Worm (Caenorhabditis elegans) whole organism, L4 larva: ENCODE measurements around the gene C13A2.7.
A peak's percentile ranks its signal among the peaks of the same experiment; 100 is the strongest.

Experiments
- T20F7.1 ChIP-seq: fragments of 200-800 bp; sonication (Bioruptor generic); optimal IDR thresholded peaks from 2 replicates; lab custom pipeline; 2018; ENCODE audit warnings: mild to moderate bottlenecking, missing genetic modification characterization, missing compliant biosample characterization
- Y105C5A.15 ChIP-seq: fragments of 200-800 bp; sonication (Bioruptor generic); IDR thresholded peaks from 2 replicates; pipeline ENCODE4 v1.3.6; 2022; ENCODE audit warnings: missing genetic modification characterization, missing compliant biosample characterization
- ZK337.2 ChIP-seq: fragments of 200-800 bp; sonication (Bioruptor generic); IDR thresholded peaks from 2 replicates; pipeline ENCODE4 v1.3.6; 2022; ENCODE audit warnings: missing genetic modification reagents, missing genetic modification characterization, missing compliant biosample characterization
- ZK546.5 ChIP-seq, 2 experiments: sonication (generic microtip); optimal IDR thresholded peaks; 2 replicates each; lab custom pipeline; 2017; ENCODE audit warnings: missing biosample characterization in 2 of 2, missing genetic modification characterization in 2 of 2
- arid-1 ChIP-seq: fragments of 200-800 bp; sonication (Bioruptor generic); conservative IDR thresholded peaks from 2 replicates; pipeline ENCODE4 v1.3.6; 2022; ENCODE audit warnings: missing genetic modification reagents, missing genetic modification characterization, missing compliant biosample characterization
- attf-4 ChIP-seq: sonication (generic microtip); optimal IDR thresholded peaks from 3 replicates; lab custom pipeline; 2017; ENCODE audit warnings: missing biosample characterization, missing genetic modification characterization
- ceh-44 ChIP-seq: fragments of 200-800 bp; sonication (Bioruptor generic); IDR thresholded peaks from 2 replicates; pipeline ENCODE4 v1.3.6; 2022; ENCODE audit warnings: missing genetic modification reagents, missing genetic modification characterization, missing compliant biosample characterization
- ceh-82 ChIP-seq: sonication (generic microtip); optimal IDR thresholded peaks from 2 replicates; lab custom pipeline; 2017; ENCODE audit warnings: missing biosample characterization, missing genetic modification characterization
- daf-12 ChIP-seq: fragments of 150-350 bp; optimal IDR thresholded peaks from 2 replicates; lab custom pipeline; 2014; ENCODE audit warnings: missing biosample characterization, missing genetic modification reagents, missing genetic modification characterization
- daf-19 ChIP-seq: fragments of 200-800 bp; sonication (Bioruptor generic); conservative IDR thresholded peaks from 2 replicates; pipeline ENCODE4 v1.3.6; 2022; ENCODE audit warnings: missing genetic modification characterization, missing compliant biosample characterization
- daf-8 ChIP-seq: fragments of 200-800 bp; sonication (Bioruptor generic); IDR thresholded peaks from 2 replicates; pipeline ENCODE4 v1.3.6; 2022; ENCODE audit warnings: missing genetic modification characterization, missing compliant biosample characterization
- dmd-6 ChIP-seq: fragments of 200-800 bp; sonication (Bioruptor generic); IDR thresholded peaks from 2 replicates; pipeline ENCODE4 v1.3.6; 2022; ENCODE audit warnings: missing genetic modification reagents, missing genetic modification characterization, missing compliant biosample characterization
- dmd-8 ChIP-seq: fragments of 200-800 bp; sonication (Bioruptor generic); IDR thresholded peaks from 2 replicates; pipeline ENCODE4 v1.3.6; 2022; ENCODE audit warnings: missing genetic modification characterization, missing compliant biosample characterization
- dmd-9 ChIP-seq: fragments of 200-800 bp; sonication (Bioruptor generic); IDR thresholded peaks from 2 replicates; pipeline ENCODE4 v1.3.6; 2022; ENCODE audit warnings: missing genetic modification reagents, missing genetic modification characterization, missing compliant biosample characterization
- egl-27 ChIP-seq: sonication (generic microtip); optimal IDR thresholded peaks from 3 replicates; lab custom pipeline; 2017; ENCODE audit warnings: missing biosample characterization, missing genetic modification reagents, missing genetic modification characterization
- hif-1 ChIP-seq, 2 experiments: sonication (generic microtip); optimal IDR thresholded peaks; 2 replicates each; lab custom pipeline; 2016 to 2017; ENCODE audit warnings: missing compliant biosample characterization in 2 of 2, missing genetic modification characterization in 2 of 2, missing genetic modification reagents in 2 of 2, missing genotype in 2 of 2, mild to moderate bottlenecking in 1 of 2
- jun-1 ChIP-seq: fragments of 150-350 bp; optimal IDR thresholded peaks from 2 replicates; lab custom pipeline; 2014; ENCODE audit warnings: missing biosample characterization, missing genetic modification reagents, missing genetic modification characterization
- lin-13 ChIP-seq: fragments of 150-350 bp; optimal IDR thresholded peaks from 2 replicates; lab custom pipeline; 2014; ENCODE audit warnings: missing biosample characterization, missing genetic modification reagents, missing genetic modification characterization
- lir-3 ChIP-seq: sonication (generic microtip); optimal IDR thresholded peaks from 2 replicates; lab custom pipeline; 2016; ENCODE audit warnings: mild to moderate bottlenecking, missing genetic modification characterization, missing compliant biosample characterization
- mdl-1 ChIP-seq, 2 experiments: fragments of 150-350 bp in 1 of 2; sonication (generic microtip) in 1 of 2; optimal IDR thresholded peaks; 2 replicates each; lab custom pipeline; 2014 to 2017; ENCODE audit warnings: missing biosample characterization in 2 of 2, missing genetic modification characterization in 2 of 2
- mdt-29 ChIP-seq: fragments of 200-800 bp; sonication (Bioruptor generic); IDR thresholded peaks from 2 replicates; pipeline ENCODE4 v1.3.6; 2022; ENCODE audit warnings: missing genetic modification reagents, missing genetic modification characterization, missing compliant biosample characterization
- mep-1 ChIP-seq: fragments of 150-350 bp; sonication (generic microtip); optimal IDR thresholded peaks from 3 replicates; lab custom pipeline; 2014; ENCODE audit warnings: missing biosample characterization, missing genetic modification characterization
- mxl-3 ChIP-seq: fragments of 200-800 bp; sonication (Bioruptor generic); optimal IDR thresholded peaks from 2 replicates; lab custom pipeline; 2018; ENCODE audit warnings: mild to moderate bottlenecking, missing genetic modification characterization, missing compliant biosample characterization
- nhr-102 ChIP-seq: sonication (generic microtip); optimal IDR thresholded peaks from 2 replicates; lab custom pipeline; 2016; ENCODE audit warnings: mild to moderate bottlenecking, missing genetic modification characterization, moderate library complexity, missing compliant biosample characterization
- nhr-111 ChIP-seq: fragments of 200-800 bp; sonication (Bioruptor generic); optimal IDR thresholded peaks from 2 replicates; lab custom pipeline; 2018; ENCODE audit warnings: mild to moderate bottlenecking, missing genetic modification characterization, missing compliant biosample characterization
- nhr-42 ChIP-seq: fragments of 200-800 bp; sonication (Bioruptor generic); IDR thresholded peaks from 2 replicates; pipeline ENCODE4 v1.3.6; 2022; ENCODE audit warnings: missing genetic modification characterization, missing compliant biosample characterization
- nhr-48 ChIP-seq: sonication (generic microtip); optimal IDR thresholded peaks from 2 replicates; lab custom pipeline; 2016; ENCODE audit warnings: mild to moderate bottlenecking, missing genetic modification characterization, missing compliant biosample characterization
- pha-4 ChIP-seq, 2 experiments: fragments of 150-350 bp in 1 of 2; fragments of 200-800 bp in 1 of 2; sonication (Bioruptor generic) in 1 of 2; IDR thresholded peaks in 1 of 2; optimal IDR thresholded peaks in 1 of 2; 2 replicates each; pipeline versions ENCODE4 v1.3.6 to Lab custom; 2014 to 2022; ENCODE audit warnings: missing genetic modification characterization in 2 of 2, missing genetic modification reagents in 2 of 2, missing biosample characterization in 1 of 2, missing compliant biosample characterization in 1 of 2
- sdz-12 ChIP-seq: fragments of 200-800 bp; sonication (Bioruptor generic); optimal IDR thresholded peaks from 2 replicates; lab custom pipeline; 2018; ENCODE audit warnings: mild to moderate bottlenecking, missing genetic modification characterization, missing compliant biosample characterization
- set-16 ChIP-seq: fragments of 200-800 bp; sonication (Bioruptor generic); IDR thresholded peaks from 2 replicates; pipeline ENCODE4 v1.3.6; 2022; ENCODE audit warnings: missing genetic modification reagents, missing genetic modification characterization, missing compliant biosample characterization
- snpc-4 ChIP-seq: fragments of 150-350 bp; optimal IDR thresholded peaks from 2 replicates; lab custom pipeline; 2014; ENCODE audit warnings: missing biosample characterization, missing genetic modification characterization
- unc-39 ChIP-seq: sonication (generic microtip); optimal IDR thresholded peaks from 2 replicates; lab custom pipeline; 2017; ENCODE audit warnings: missing biosample characterization, missing genetic modification characterization
- unc-62 ChIP-seq, 3 experiments: fragments of 150-350 bp in 1 of 3; sonication (generic microtip); optimal IDR thresholded peaks in 2 of 3; peaks in 1 of 3; 1 replicate in 1 of 3; 2 replicates in 2 of 3; lab custom pipeline; 2014 to 2017; ENCODE audit warnings: missing biosample characterization in 3 of 3, missing genetic modification characterization in 3 of 3, missing genetic modification reagents in 3 of 3, missing genotype in 1 of 3
- zfp-3 ChIP-seq: fragments of 200-800 bp; sonication (Bioruptor generic); conservative IDR thresholded peaks from 2 replicates; pipeline ENCODE4 v1.3.6; 2022; ENCODE audit warnings: missing genetic modification reagents, missing genetic modification characterization, missing compliant biosample characterization

Gene C13A2.7

ce11 chrV:7274992-7275391 lies 8.9 kb downstream of the C13A2.7 start, which contains the start of gene C13A2.10:
TSS of gene C13A2.10 (minus strand) at chrV:7275092.
- TF ChIP-seq daf-12 (tag; lab: Kevin White, UChicago) (no peak), nhr-42 (GFP tag; lab: Robert Waterston, UW) (no peak), arid-1 (no peak), lir-3 (tag; lab: Kevin White, UChicago) (no peak), ZK337.2 (GFP tag; lab: Robert Waterston, UW) (no peak), mdl-1 (tag; optimal IDR thresholded peaks at IDR 0.05; lab: Kevin White, UChicago) (no peak), daf-8 (GFP tag; lab: Robert Waterston, UW) (no peak), egl-27 (no peak), hif-1 (tag; optimal IDR thresholded peaks at IDR 0.05; lab: Kevin White, UChicago) (no peak), daf-19 (no peak), mdt-29 (GFP tag; lab: Robert Waterston, UW) (no peak), nhr-102 (tag; lab: Kevin White, UChicago) (no peak)

- TF ChIP-seq mep-1 (tag; lab: Kevin White, UChicago) = no peak
- no peak for TF ChIP-seq T20F7.1 (GFP tag; lab: Kevin White, UChicago)
- no peak for TF ChIP-seq dmd-8 (GFP tag; lab: Robert Waterston, UW)
- no peak for TF ChIP-seq attf-4 (tag; lab: Kevin White, UChicago)
- no peak for TF ChIP-seq ceh-44 (GFP tag; lab: Robert Waterston, UW)
- TF ChIP-seq pha-4 (GFP tag; IDR thresholded peaks at IDR 0.05; lab: Robert Waterston, UW) = no peak
- no peak for TF ChIP-seq pha-4 (tag; optimal IDR thresholded peaks at IDR 0.05; lab: Kevin White, UChicago)
- no peak for TF ChIP-seq hif-1 (tag; optimal IDR thresholded peaks at IDR 0.05; lab: Kevin White, UChicago)
- no peak for TF ChIP-seq set-16
- TF ChIP-seq nhr-111 (GFP tag; lab: Kevin White, UChicago) = no peak
- no peak for TF ChIP-seq ZK546.5 (tag; optimal IDR thresholded peaks at IDR 0.05; lab: Kevin White, UChicago)
- no peak for TF ChIP-seq dmd-9 (GFP tag; lab: Robert Waterston, UW)
- no peak for TF ChIP-seq lin-13 (GFP tag; lab: Kevin White, UChicago)
- no peak for TF ChIP-seq ZK337.2 (GFP tag; lab: Robert Waterston, UW)
- no peak for TF ChIP-seq dmd-6 (GFP tag; lab: Robert Waterston, UW)
- no peak for TF ChIP-seq jun-1 (tag; lab: Kevin White, UChicago)
- no peak for TF ChIP-seq Y105C5A.15 (GFP tag; lab: Robert Waterston, UW)
- no peak for TF ChIP-seq mdt-29 (GFP tag; lab: Robert Waterston, UW)
- no peak for TF ChIP-seq zfp-3 (GFP tag; lab: Robert Waterston, UW)
These were observed 9.4 kb downstream of the C13A2.7 start, which contains the start of gene C13A2.5 for ce11 chrV:7275491-7275890. TSS of gene C13A2.5 (plus strand) at chrV:7275791.

- no peak for TF ChIP-seq nhr-48 (tag; lab: Kevin White, UChicago)
- no peak for TF ChIP-seq mxl-3 (GFP tag; lab: Kevin White, UChicago)
- no peak for TF ChIP-seq snpc-4
- no peak for TF ChIP-seq ZK546.5 (tag; optimal IDR thresholded peaks at IDR 0.05; lab: Kevin White, UChicago)
- TF ChIP-seq sdz-12 (GFP tag; lab: Kevin White, UChicago) = no peak
- no peak for TF ChIP-seq ceh-82 (tag; lab: Kevin White, UChicago)
- no peak for TF ChIP-seq zfp-3 (GFP tag; lab: Robert Waterston, UW)
- TF ChIP-seq, all 104 proteins: peak for 0
These were observed 13.0 kb downstream of the C13A2.7 start, which contains the start of gene C13A2.4 for ce11 chrV:7279090-7279489. TSS of gene C13A2.4 (plus strand) at chrV:7279390.

DNA sequence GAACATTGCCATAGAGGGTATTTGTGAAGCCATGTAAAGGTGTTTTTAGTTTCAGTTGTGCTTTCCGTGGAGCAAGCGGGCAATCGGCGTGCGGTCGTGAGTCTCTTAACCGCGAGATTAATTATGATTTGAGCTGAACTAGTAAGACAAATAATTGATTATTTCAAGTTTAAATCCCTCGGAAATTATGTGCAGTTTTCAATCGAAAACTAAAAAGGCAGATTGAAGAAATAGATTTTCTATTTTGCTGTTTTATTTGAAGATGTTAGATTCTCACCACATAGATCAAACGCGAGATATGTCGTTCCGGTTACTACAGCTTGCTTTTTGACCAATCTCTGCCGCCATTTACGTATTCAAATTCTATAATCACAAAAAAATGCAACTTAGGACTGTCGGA lies 15.9 kb downstream of the C13A2.7 start, which contains the start of gene C13A2.3:
Gene C13A2.3, plus strand, starts transcription at position 301 of the 400 bp plus-strand sequence.
- TF ChIP-seq unc-62 (GFP tag; optimal IDR thresholded peaks at IDR 0.05 in 1 of 2; lab: Kevin White, UChicago) (peak in 1 of 2 experiments; percentile 28), unc-62 (tag; optimal IDR thresholded peaks at IDR 0.05; lab: Kevin White, UChicago) (no peak), unc-39 (tag; lab: Kevin White, UChicago) (no peak)
- TF ChIP-seq, all 104 proteins: peak for 1
